Fruit fly (Drosophila melanogaster): ENCODE data around the gene CG46026.

CG46026 gene

DNA sequence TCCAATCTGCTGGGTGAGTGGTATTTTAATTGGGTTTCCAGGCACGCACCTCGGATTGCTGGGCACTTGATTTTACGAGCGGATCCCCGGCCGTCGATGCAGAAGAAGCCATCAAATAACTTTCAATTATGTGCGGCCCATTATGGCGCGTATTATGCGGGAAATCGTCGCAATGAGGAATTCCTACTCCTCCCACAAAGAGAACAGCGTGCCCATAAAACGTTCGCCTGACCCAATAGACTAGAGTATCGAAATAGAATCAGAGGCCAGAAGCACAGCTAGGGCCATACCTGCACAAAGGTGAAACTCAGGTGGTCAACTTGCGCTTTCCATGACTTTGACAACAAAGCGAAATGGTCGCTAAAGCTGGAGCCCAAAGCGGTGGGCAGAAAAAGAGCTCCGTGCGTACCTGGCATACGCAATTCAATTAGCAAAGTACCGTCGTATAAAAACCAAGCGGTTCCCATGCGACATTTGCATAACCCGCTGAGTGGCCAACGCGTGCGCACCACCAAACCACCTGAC, 23.2 kb downstream of the CG46026 start, which contains the start of gene Osi18:
Gene Osi18, plus strand, starts transcription at position 475 of the 525 bp plus-strand sequence.
- TF ChIP-seq brk (GFP tag; optimal IDR thresholded peaks at IDR 0.05), result no peak
- no peak for TF ChIP-seq h (GFP tag; optimal IDR thresholded peaks at IDR 0.05)
- no peak for TF ChIP-seq Abd-B (GFP tag; optimal IDR thresholded peaks at IDR 0.05)
- TF ChIP-seq GATAd (GFP tag; optimal IDR thresholded peaks at IDR 0.05), result no peak
- TF ChIP-seq sage (GFP tag; optimal IDR thresholded peaks at IDR 0.05), result no peak
- TF ChIP-seq tai (GFP tag; optimal IDR thresholded peaks at IDR 0.05), result no peak
- no peak for TF ChIP-seq lola (GFP tag; optimal IDR thresholded peaks at IDR 0.05)
- TF ChIP-seq rgr (GFP tag; optimal IDR thresholded peaks at IDR 0.05), result no peak
- no peak for TF ChIP-seq Hr78 (GFP tag; optimal IDR thresholded peaks at IDR 0.05)
- TF ChIP-seq dl (GFP tag; optimal IDR thresholded peaks at IDR 0.05; ENCODE audit: insufficient read depth in 1 of 2, partially characterized antibody in 2 of 2), result no peak
- no peak for TF ChIP-seq psq (GFP tag; optimal IDR thresholded peaks at IDR 0.05)
- no peak for TF ChIP-seq pan (optimal IDR thresholded peaks at IDR 0.05)
- TF ChIP-seq sv (GFP tag; optimal IDR thresholded peaks at IDR 0.05), result no peak
- TF ChIP-seq OdsH (GFP tag; optimal IDR thresholded peaks at IDR 0.05), result no peak

DNA sequence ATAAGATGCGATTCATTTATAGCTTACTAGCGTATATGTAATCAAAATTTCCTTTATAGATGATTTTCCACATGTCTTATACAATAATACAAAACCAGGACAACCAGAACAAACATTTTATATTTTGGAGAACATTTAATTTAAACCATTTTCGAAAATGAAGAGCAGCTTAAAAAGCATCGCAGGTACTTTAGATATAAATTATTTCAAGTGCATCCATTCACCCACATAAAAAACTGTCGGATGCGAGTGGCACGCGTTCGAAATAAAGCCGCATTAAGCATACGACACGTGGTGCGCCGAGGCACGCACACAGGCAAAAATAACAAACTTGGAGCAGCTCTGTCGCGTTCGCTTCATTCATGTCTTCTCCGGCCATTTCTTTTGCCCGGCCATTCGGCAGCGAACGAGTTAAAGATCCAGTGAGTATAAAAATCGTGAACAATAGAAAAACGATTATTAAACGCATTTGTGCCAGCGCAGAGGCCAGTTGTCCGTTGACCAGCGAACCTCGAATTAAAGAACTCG, 28.3 kb downstream of the CG46026 start, which contains the start of gene Osi19:
Gene Osi19, plus strand, starts transcription at position 457 of the 528 bp plus-strand sequence.
- TF ChIP-seq lola (GFP tag; optimal IDR thresholded peaks at IDR 0.05) (no peak), HLH106 (tag; optimal IDR thresholded peaks at IDR 0.05) (no peak), usp (GFP tag; optimal IDR thresholded peaks at IDR 0.05) (no peak), h (GFP tag; optimal IDR thresholded peaks at IDR 0.05) (no peak), Abd-B (GFP tag; optimal IDR thresholded peaks at IDR 0.05) (no peak), CG9705 (GFP tag; optimal IDR thresholded peaks at IDR 0.05) (no peak), Myc (optimal IDR thresholded peaks at IDR 0.05) (no peak), br (GFP tag; optimal IDR thresholded peaks at IDR 0.05) (no peak), OdsH (GFP tag; optimal IDR thresholded peaks at IDR 0.05) (no peak), Sp1 (GFP tag; optimal IDR thresholded peaks at IDR 0.05) (no peak), pan (optimal IDR thresholded peaks at IDR 0.05) (no peak), Hr83 (GFP tag; optimal IDR thresholded peaks at IDR 0.05; ENCODE audit: poor library complexity, severe bottlenecking) (no peak), psq (GFP tag; optimal IDR thresholded peaks at IDR 0.05) (no peak), tai (GFP tag; optimal IDR thresholded peaks at IDR 0.05) (no peak), Jra (GFP tag; optimal IDR thresholded peaks at IDR 0.05) (no peak), ey (GFP tag; optimal IDR thresholded peaks at IDR 0.05) (no peak), Hr78 (GFP tag; optimal IDR thresholded peaks at IDR 0.05) (no peak)

DNA sequence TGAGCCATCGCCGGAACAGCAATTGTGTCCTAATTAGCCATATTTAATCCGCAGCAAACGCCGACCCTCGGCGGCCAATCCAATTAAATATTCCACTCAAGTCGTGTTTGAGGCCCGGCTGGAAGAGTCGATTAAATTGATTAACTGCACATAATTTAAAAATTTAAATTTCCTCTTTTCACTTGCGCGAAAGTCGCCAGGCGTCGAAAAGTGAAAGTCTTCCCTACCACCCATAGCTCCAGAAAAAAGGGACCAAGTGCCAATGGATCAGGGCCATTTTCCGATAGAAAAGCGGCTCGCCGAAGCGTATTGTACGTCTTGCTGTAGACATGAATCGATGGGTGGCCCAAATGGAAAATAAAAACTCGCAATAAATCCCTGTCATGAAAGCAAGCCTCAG, 30.7 kb downstream of the CG46026 start:
- TF ChIP-seq Dif (GFP tag; optimal IDR thresholded peaks at IDR 0.05; ENCODE audit: partially characterized antibody) (no peak), Rel (GFP tag; optimal IDR thresholded peaks at IDR 0.05) (no peak), Rel (tag; optimal IDR thresholded peaks at IDR 0.05) (no peak)

DNA sequence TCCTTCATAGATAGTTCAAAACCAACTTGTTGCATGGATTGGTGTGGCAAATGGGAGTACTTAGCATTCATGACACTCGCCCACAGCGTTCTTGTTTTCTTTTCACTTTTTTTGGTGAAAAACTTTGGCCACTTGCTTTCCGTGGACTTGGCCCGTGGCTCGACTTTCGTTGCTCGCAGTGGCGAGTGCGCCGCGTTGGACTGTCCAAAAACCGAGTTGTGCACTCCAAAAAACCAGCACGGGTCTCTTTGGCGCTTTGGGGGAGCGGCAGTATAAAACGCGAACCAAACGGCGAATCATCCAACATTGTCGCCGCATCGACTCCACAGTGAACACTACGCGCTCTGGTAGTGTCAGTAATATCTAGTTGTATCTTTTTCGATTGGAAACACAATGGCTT, 33.1 kb downstream of the CG46026 start, which contains the start of gene Osi20:
Gene Osi20, plus strand, starts transcription at position 301 of the 400 bp plus-strand sequence.
- no peak for TF ChIP-seq tai (GFP tag; optimal IDR thresholded peaks at IDR 0.05)
- TF ChIP-seq dl (GFP tag; optimal IDR thresholded peaks at IDR 0.05; ENCODE audit: insufficient read depth in 1 of 2, partially characterized antibody in 2 of 2), result no peak
- TF ChIP-seq Mio (GFP tag; optimal IDR thresholded peaks at IDR 0.05), result no peak
- no peak for TF ChIP-seq ey (GFP tag; optimal IDR thresholded peaks at IDR 0.05)
- no peak for TF ChIP-seq Hr83 (GFP tag; optimal IDR thresholded peaks at IDR 0.05; ENCODE audit: poor library complexity, severe bottlenecking)
- TF ChIP-seq HLH106 (tag; optimal IDR thresholded peaks at IDR 0.05), result no peak
- TF ChIP-seq usp (GFP tag; optimal IDR thresholded peaks at IDR 0.05), result no peak
- TF ChIP-seq psq (GFP tag; optimal IDR thresholded peaks at IDR 0.05), result no peak

DNA sequence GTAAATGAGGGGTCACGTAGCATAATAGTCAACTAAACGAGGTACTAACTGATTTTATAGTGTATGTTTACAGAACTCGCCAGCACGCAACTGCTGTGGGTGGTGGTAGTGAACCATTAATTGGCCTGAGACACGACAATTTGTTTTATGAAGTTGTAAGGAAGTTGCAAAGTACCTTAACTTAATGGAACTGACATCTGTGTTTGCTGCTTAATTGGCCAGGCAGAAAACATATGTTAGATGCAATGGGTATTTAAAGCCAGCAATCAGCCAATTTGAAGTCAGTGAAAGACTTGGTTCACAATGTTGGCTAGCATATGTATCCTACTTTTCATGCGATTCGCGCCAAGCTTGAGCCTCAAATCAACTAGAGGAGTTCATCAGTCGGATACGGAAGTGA, 35.0 kb downstream of the CG46026 start, which contains the start of gene CG17917:
Gene CG17917, plus strand, starts transcription at position 301 of the 400 bp plus-strand sequence.
- TF ChIP-seq CrebA (GFP tag; optimal IDR thresholded peaks at IDR 0.05; ENCODE audit: borderline replicate concordance) (no peak), woc (GFP tag; optimal IDR thresholded peaks at IDR 0.05) (no peak), Rel (GFP tag; optimal IDR thresholded peaks at IDR 0.05) (no peak), Rel (tag; optimal IDR thresholded peaks at IDR 0.05) (no peak), dmrt93B (GFP tag; optimal IDR thresholded peaks at IDR 0.05) (no peak), Vsx2 (GFP tag; optimal IDR thresholded peaks at IDR 0.05; ENCODE audit: partially characterized antibody) (no peak), Myc (optimal IDR thresholded peaks at IDR 0.05) (no peak), psq (GFP tag; optimal IDR thresholded peaks at IDR 0.05) (no peak), HLH106 (tag; optimal IDR thresholded peaks at IDR 0.05) (no peak), sage (GFP tag; optimal IDR thresholded peaks at IDR 0.05) (no peak), Mio (GFP tag; optimal IDR thresholded peaks at IDR 0.05) (no peak), Dfd (GFP tag; optimal IDR thresholded peaks at IDR 0.05) (no peak), fru (GFP tag; optimal IDR thresholded peaks at IDR 0.05) (no peak), Jra (GFP tag; optimal IDR thresholded peaks at IDR 0.05) (no peak), jim (GFP tag; optimal IDR thresholded peaks at IDR 0.05) (no peak), dl (GFP tag; optimal IDR thresholded peaks at IDR 0.05; ENCODE audit: insufficient read depth in 1 of 2, partially characterized antibody in 2 of 2) (no peak)

All from whole organism, wandering third instar larva.